Worm (Caenorhabditis elegans): ENCODE measurements around the gene hsp-60.
A peak's percentile ranks its signal among the peaks of the same experiment; 100 is the strongest.

Gene hsp-60

DNA sequence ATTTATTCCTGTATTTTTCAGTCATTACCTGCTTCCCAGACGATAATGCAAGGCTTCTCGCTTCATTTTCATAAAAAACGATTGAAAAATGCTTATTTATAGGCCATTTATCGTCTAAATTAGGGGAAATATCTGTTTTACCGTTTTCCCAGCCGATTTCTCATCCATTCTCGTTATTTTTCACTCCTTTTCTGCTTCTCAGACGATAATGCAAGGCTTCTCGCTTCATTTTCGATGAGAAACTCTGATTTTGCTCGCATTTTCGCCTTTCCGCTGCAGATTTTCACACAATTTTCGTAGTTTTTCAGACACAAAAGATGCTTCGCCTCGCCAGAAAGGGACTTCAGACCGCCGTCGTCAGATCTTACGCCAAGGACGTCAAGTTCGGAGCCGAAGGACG is at the start of gene hsp-60:
Gene hsp-60 (plus strand): TSS at position 301 of the 400 bp plus-strand sequence.
- TF ChIP-seq dao-5 (tag; optimal IDR thresholded peaks at IDR 0.05) = no peak
- no peak for TF ChIP-seq him-1 (tag; optimal IDR thresholded peaks at IDR 0.05)
- no peak for TF ChIP-seq W03F9.2 (tag; optimal IDR thresholded peaks at IDR 0.05)

DNA sequence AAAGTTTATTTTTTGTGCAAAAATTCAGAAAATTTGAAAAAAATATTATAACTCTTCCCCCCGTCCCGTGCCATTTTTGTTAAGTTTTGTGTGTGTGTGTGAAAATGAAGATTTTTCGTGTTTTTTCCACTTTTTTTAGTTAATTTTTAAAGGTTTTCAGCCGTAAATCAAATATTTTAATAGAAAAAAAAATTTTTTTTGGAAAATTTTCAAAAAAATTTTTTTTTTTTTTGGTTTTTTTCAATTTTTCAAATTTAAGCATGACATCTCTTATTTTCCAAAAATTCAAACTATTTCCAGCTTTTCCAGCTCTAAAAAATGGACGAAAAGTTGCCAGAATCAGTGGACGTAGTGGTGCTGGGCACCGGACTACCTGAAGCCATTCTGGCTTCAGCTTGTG is 49.5 kb upstream of the hsp-60 start, which contains the start of gene rep-1:
Gene rep-1 (plus strand): TSS at position 301 of the 400 bp plus-strand sequence.
- TF ChIP-seq dao-5 (tag; optimal IDR thresholded peaks at IDR 0.05) = no peak
- no peak for TF ChIP-seq W03F9.2 (tag; optimal IDR thresholded peaks at IDR 0.05)
- TF ChIP-seq him-1 (tag; optimal IDR thresholded peaks at IDR 0.05) = no peak

DNA sequence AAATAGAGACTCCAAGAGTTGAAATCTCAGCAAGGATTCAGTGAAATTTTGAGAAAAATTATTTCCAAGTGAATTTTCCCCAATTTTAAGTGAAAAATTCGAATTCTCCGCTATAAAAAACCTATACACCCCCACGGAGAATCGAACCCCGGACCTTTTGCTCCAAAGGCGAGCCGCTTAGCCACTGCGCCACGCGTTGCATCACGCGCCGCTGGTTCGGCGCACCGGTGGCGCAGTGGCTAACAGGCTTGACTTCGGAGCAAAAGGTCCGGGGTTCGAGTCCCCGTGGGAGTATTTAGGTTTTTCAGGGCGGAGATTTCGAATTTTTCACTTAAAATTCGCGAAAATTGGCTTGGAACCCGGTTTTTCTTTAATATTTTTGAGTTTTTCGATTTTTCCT is 43.9 kb upstream of the hsp-60 start:
- TF ChIP-seq him-1 (tag; optimal IDR thresholded peaks at IDR 0.05) (no peak), W03F9.2 (tag; optimal IDR thresholded peaks at IDR 0.05) (no peak), dao-5 (tag; optimal IDR thresholded peaks at IDR 0.05) (no peak)

DNA sequence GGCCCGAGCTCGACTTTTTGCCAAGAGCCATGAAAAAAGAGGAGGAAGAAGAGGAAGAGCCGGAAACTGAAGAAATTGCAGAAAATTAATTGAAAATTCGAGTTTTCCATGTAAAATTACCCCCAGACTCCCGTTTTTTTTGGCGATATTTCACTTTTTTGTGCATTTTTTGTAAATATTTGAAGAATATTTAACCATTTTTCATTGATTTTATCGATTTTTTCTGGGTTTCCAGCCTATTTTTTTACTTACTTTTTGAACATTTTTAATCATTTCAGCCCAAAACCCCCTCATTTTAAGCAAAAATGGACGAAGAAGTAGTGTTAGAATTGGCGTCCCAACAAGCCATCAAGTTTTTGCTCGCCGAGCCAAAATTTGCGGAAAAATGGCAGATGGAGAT is 43.1 kb upstream of the hsp-60 start, which contains the start of gene Y22D7AL.7:
Gene Y22D7AL.7 (plus strand): TSS at position 301 of the 400 bp plus-strand sequence.
- TF ChIP-seq him-1 (tag; optimal IDR thresholded peaks at IDR 0.05) = no peak
- TF ChIP-seq W03F9.2 (tag; optimal IDR thresholded peaks at IDR 0.05) = no peak
- TF ChIP-seq dao-5 (tag; optimal IDR thresholded peaks at IDR 0.05) = no peak

DNA sequence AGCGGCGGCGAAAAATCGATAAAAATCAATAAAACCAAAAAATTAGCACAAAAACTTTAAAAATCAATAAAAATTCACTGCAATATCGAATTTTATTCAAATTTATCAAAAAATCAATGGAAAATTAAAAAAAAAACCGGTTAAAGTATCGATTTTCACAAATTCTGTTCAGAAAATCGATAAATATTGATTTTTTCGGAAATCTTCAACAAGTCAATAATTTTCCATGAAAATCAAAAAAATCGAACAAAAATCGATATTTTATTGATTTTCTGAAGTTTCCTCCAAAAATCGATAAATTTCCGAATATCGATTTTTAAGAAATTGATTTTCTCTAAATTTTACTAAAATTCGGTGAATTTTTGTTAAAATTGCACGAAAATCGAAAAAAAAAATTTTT is 41.0 kb upstream of the hsp-60 start:
- TF ChIP-seq W03F9.2 (tag; optimal IDR thresholded peaks at IDR 0.05) (no peak), him-1 (tag; optimal IDR thresholded peaks at IDR 0.05) (no peak), dao-5 (tag; optimal IDR thresholded peaks at IDR 0.05) (no peak)

DNA sequence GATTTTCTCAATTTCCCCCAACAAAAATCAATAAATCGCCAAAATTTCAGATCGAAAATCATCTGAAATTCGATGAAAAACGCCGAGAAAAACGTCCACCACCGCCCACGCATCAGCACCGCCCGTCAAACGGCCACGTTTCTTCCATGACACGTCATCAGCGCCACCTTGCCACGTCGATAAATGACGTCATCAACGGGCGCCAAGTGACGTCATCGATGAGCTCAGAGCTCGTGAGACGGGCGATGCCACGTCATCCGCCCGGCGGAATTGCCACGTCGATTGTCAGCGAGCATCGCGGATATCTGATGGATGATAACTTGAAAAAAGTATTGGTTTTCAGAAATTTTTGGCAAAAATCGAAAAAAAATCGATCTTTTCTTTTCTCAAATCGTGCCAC is 40.5 kb upstream of the hsp-60 start:
- TF ChIP-seq dao-5 (tag; optimal IDR thresholded peaks at IDR 0.05) (no peak), him-1 (tag; optimal IDR thresholded peaks at IDR 0.05) (no peak), W03F9.2 (tag; optimal IDR thresholded peaks at IDR 0.05) (no peak)

DNA sequence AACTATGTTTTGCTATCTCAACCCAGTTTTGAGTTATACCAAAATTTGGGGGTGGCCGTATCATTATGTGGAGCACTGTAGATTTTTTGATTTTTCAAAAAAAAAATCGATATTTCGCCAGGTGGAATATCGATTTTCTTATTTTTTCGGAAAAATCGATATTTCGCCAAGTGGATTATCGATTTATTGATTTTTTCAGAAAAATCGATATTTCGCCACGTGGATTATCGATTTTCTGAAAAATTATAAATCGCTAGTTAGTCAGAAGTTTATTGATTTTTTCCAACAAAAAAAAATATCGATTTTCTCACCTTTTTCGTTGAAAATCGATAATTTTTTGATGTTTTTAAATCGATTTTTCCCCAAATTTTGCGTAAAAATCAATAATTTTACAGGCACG is 39.4 kb upstream of the hsp-60 start:
- TF ChIP-seq dao-5 (tag; optimal IDR thresholded peaks at IDR 0.05) (no peak), him-1 (tag; optimal IDR thresholded peaks at IDR 0.05) (no peak), W03F9.2 (tag; optimal IDR thresholded peaks at IDR 0.05) (no peak)

DNA sequence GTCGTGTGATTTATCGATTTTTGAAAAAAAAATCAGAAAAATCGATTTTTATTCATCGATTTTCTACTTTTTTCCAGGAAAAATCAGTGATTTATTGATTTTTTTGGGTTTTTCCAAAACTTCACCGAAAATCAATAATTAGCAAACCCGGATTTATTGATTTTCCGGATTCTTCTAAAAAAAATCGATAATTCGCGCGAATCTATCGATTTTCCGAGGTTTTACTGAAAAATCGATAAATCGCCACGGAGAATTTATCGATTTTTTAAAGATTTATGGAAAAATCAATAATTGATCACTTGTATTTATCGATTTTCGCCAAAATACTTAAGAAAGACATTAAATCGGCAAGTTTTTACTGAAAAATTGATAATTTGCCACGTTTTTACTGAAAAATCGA is 36.0 kb upstream of the hsp-60 start:
- TF ChIP-seq W03F9.2 (tag; optimal IDR thresholded peaks at IDR 0.05) (no peak), dao-5 (tag; optimal IDR thresholded peaks at IDR 0.05) (no peak), him-1 (tag; optimal IDR thresholded peaks at IDR 0.05) (no peak)

DNA sequence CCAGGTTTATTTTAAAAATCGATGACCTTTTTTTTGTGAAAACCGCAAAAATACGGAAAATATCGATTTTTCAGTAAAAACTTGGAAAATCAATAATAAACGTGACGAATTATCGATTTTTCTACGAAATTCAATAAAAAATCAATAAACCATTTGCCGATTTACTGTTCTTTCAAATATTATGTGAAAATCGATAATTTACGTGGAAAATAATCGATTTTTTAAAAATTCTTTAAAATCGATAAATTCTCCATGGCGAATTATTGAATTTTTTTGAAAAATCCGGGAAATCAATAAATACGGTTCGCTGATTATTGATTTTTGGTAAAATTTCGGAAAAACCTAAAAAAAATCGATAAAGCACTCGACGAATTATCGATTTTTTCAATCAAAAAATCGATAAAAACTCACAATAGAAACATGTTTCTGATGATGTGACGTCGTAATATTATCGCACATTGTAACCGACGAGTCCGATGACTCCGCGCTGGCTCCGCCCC is 35.3 kb upstream of the hsp-60 start:
- TF ChIP-seq him-1 (tag; optimal IDR thresholded peaks at IDR 0.05) = no peak
- TF ChIP-seq dao-5 (tag; optimal IDR thresholded peaks at IDR 0.05) = no peak
- TF ChIP-seq W03F9.2 (tag; optimal IDR thresholded peaks at IDR 0.05) = no peak

DNA sequence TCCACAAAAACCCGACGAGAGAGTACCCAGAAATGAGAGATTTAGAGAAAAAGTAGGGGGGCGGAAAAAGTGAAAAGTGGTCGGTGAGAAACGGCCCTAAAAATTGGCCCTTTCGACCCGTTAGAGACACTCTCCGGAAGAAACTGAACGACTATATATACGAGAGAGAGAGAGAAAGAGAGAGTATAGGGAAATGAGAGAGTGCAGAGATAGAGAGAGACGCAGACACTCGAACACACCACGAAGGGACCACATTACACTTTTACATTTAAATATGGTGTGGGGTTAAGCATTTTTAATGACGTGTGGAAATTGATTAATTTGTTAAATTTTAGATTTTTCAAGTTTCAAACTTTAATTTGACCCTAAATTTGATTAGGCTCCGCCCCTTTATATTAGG is 27.9 kb upstream of the hsp-60 start:
- TF ChIP-seq W03F9.2 (tag; optimal IDR thresholded peaks at IDR 0.05) (no peak), him-1 (tag; optimal IDR thresholded peaks at IDR 0.05) (no peak), dao-5 (tag; optimal IDR thresholded peaks at IDR 0.05) (no peak)

DNA sequence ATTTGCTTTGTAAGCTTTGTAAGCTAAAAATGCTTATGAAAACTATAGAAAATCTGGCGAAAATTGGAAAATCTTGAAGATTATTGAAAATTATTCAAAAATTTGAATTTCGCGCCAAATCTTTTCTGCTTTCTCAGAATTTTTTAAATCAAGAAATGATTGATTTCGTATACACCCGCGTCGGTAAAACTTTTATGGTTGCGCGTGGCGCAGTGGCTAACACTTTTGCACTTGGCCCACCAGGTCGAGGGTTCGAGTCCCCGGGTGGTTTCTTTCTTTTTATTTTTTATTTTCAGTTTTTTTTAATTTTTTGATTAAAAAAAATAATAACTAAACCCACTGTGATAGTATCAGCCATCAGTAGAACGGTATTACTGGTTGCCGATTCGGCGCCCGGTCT is 20.6 kb upstream of the hsp-60 start:
- TF ChIP-seq dao-5 (tag; optimal IDR thresholded peaks at IDR 0.05) = no peak
- TF ChIP-seq W03F9.2 (tag; optimal IDR thresholded peaks at IDR 0.05) = no peak
- TF ChIP-seq him-1 (tag; optimal IDR thresholded peaks at IDR 0.05) = no peak

DNA sequence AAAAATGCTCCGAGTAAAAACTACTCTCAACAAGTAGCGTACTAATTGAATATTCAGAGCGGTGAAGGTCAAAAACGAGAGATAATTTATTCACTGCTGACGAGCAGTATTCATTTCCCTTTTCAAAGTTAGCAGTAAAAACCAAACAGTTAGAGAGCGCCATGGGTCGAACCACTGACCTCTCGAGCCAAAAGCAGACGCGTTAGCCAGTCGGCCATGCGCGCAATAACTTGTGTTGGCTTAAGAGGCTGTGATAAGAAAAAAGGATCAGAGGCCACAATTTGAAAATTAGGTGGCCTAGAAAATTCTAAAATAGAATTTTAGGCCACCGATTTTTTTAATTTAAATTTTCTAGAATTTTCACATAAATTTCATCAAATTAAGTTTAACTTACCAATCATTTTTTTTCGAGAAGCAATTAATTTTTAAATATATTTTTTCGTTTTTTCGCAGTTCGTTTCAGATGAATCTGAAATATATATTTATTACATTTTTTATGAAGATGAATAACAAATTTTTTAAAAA is 18.8 kb upstream of the hsp-60 start, which contains the start of gene sms-3:
Gene sms-3 (minus strand): TSS at position 475 of the 525 bp plus-strand sequence.
- no peak for TF ChIP-seq him-1 (tag; optimal IDR thresholded peaks at IDR 0.05)
- no peak for TF ChIP-seq dao-5 (tag; optimal IDR thresholded peaks at IDR 0.05)
- no peak for TF ChIP-seq W03F9.2 (tag; optimal IDR thresholded peaks at IDR 0.05)

DNA sequence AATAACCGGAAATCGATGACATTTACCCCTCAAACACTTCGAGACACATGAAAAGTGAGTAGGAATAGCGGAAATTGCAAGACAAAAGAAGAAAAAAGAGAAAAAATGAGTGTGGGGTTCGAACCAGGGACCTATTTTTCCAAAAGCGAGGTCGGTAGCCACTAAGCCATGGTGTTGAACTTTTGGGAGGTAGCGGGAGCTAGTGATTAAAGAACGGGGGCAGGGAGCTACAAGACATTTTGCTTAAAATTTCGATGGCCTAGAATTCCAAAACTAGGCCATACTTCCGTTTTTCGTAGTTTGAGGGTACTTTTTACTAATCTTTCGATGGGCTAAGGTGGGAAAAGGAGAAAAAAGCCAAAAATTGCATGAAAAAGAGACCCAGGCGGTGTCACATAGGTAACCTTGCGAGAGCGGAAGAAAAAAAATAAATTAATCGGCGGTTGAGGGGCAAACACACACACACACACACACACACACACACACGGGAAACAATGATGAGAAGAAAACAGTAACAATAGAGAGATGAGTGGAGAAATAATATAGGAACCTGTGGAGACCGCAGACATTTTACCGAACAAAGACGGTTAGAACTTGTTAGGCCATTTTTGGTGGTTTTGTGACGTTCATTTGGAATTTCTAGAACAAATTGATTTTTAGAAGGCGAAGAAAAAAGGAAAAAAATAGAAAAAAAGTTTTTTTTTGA is 17.9 kb upstream of the hsp-60 start:
- TF ChIP-seq dao-5 (tag; optimal IDR thresholded peaks at IDR 0.05) = peak; percentile 24
- no peak for TF ChIP-seq him-1 (tag; optimal IDR thresholded peaks at IDR 0.05)

DNA sequence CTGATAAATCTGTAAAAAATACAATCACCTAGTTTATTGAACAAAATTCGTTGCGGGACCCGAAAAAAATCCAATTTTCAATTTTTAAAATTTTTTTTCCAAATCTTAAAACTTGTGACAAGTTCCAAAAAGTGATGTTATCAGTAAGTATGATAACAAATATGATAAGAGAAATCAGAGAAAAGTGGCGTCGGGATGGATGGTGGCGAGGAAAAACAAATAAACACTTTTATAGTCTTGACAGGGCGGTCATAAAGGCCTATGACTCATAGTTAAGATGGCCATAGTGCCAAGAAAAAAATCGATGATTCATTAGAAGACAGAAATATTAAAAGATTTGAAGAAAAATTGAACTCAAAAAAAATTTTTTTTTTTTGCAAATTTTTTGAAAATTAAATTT is 16.9 kb upstream of the hsp-60 start:
- TF ChIP-seq dao-5 (tag; optimal IDR thresholded peaks at IDR 0.05) (no peak), him-1 (tag; optimal IDR thresholded peaks at IDR 0.05) (no peak), W03F9.2 (tag; optimal IDR thresholded peaks at IDR 0.05) (no peak)

Data from whole organism, L4/young adult.